Worm (Caenorhabditis elegans) whole organism, L4 larva: ENCODE results near the gene clec-21.

Experiments
- ZK337.2 ChIP-seq: fragments of 200-800 bp; sonication (Bioruptor generic); IDR thresholded peaks from 2 replicates; pipeline ENCODE4 v1.3.6; 2022; ENCODE audit warnings: missing genetic modification reagents, missing genetic modification characterization, missing compliant biosample characterization
- ama-1 ChIP-seq: fragments of 150-350 bp; optimal IDR thresholded peaks from 2 replicates; lab custom pipeline; 2014; ENCODE audit warnings: inconsistent platforms, mixed read lengths
- hlh-11 ChIP-seq: fragments of 200-800 bp; sonication (Bioruptor generic); optimal IDR thresholded peaks from 2 replicates; lab custom pipeline; 2018; ENCODE audit warnings: mild to moderate bottlenecking, missing genetic modification characterization, missing compliant biosample characterization
- hlh-30 ChIP-seq: sonication (generic microtip); optimal IDR thresholded peaks from 2 replicates; lab custom pipeline; 2017; ENCODE audit warnings: antibody characterized with exemption, mild to moderate bottlenecking, missing genetic modification characterization, missing compliant biosample characterization; ENCODE audit not compliant: insufficient read depth
- nhr-237 ChIP-seq: sonication (generic microtip); optimal IDR thresholded peaks from 2 replicates; lab custom pipeline; 2017; ENCODE audit warnings: missing biosample characterization, missing genetic modification characterization
- nhr-48 ChIP-seq: sonication (generic microtip); optimal IDR thresholded peaks from 2 replicates; lab custom pipeline; 2016; ENCODE audit warnings: mild to moderate bottlenecking, missing genetic modification characterization, missing compliant biosample characterization
- ztf-11 ChIP-seq: fragments of 150-350 bp; optimal IDR thresholded peaks from 2 replicates; lab custom pipeline; 2014; ENCODE audit warnings: missing biosample characterization, missing genetic modification characterization

ce11 chrII:1607575-1607974 is 23.5 kb upstream of the clec-21 start:
- TF ChIP-seq hlh-11 (tag; lab: Kevin White, UChicago) (peak; percentile 15), hlh-30 (tag; lab: Kevin White, UChicago) (no peak), ZK337.2 (GFP tag; lab: Robert Waterston, UW) (no peak), ztf-11 (tag; lab: Kevin White, UChicago) (no peak), nhr-237 (tag; lab: Kevin White, UChicago) (no peak), ama-1 (lab: Kevin White, UChicago) (no peak), nhr-48 (tag; lab: Kevin White, UChicago) (no peak)
